Fruit fly (Drosophila melanogaster) whole organism, pupa: ENCODE results near the gene CG33191.

ENCODE experiments used
- CG10348 ChIP-seq: fragments of 200-800 bp; sonication (Bioruptor generic); IDR thresholded peaks from 2 replicates; pipeline ENCODE4 v1.3.6; 2022; ENCODE audit warnings: missing biosample characterization, missing genetic modification characterization
- CG13204 ChIP-seq: fragments of 200-800 bp; sonication (Bioruptor generic); optimal IDR thresholded peaks from 2 replicates; lab custom pipeline; 2018; ENCODE audit warnings: missing biosample characterization, mild to moderate bottlenecking, missing genetic modification characterization, moderate library complexity
- CG17806 ChIP-seq: fragments of 200-800 bp; sonication (Bioruptor generic); optimal IDR thresholded peaks from 2 replicates; lab custom pipeline; 2018; ENCODE audit warnings: missing biosample characterization, mild to moderate bottlenecking, missing genetic modification characterization, moderate library complexity
- CG32121 ChIP-seq: fragments of 200-800 bp; sonication (Bioruptor generic); IDR thresholded peaks from 2 replicates; pipeline ENCODE4 v1.3.6; 2022; ENCODE audit warnings: missing biosample characterization, missing genetic modification characterization
- CG4496 ChIP-seq: fragments of 200-800 bp; sonication (Bioruptor generic); IDR thresholded peaks from 3 replicates; pipeline ENCODE4 v1.3.6; 2022; ENCODE audit warnings: missing biosample characterization, missing genetic modification characterization
- CG8159 ChIP-seq: fragments of 200-800 bp; sonication (Bioruptor generic); optimal IDR thresholded peaks from 3 replicates; lab custom pipeline; 2018; ENCODE audit warnings: missing biosample characterization, mild to moderate bottlenecking, missing genetic modification characterization, moderate library complexity
- CG8301 ChIP-seq: fragments of 200-800 bp; sonication (Bioruptor generic); optimal IDR thresholded peaks from 2 replicates; lab custom pipeline; 2018; ENCODE audit warnings: missing biosample characterization, mild to moderate bottlenecking, missing genetic modification characterization
- D1 ChIP-seq: fragments of 200-800 bp; sonication (Bioruptor generic); optimal IDR thresholded peaks from 2 replicates; lab custom pipeline; 2018; ENCODE audit warnings: missing biosample characterization, mild to moderate bottlenecking, missing genetic modification characterization, moderate library complexity
- EcR ChIP-seq: fragments of 200-800 bp; sonication (Bioruptor generic); optimal IDR thresholded peaks from 3 replicates; lab custom pipeline; 2019; ENCODE audit warnings: missing biosample characterization, missing genetic modification characterization, mild to moderate bottlenecking, moderate library complexity, missing genetic modification reagents
- Pif1A ChIP-seq: fragments of 200-800 bp; sonication (Bioruptor generic); optimal IDR thresholded peaks from 3 replicates; lab custom pipeline; 2016; ENCODE audit warnings: missing biosample characterization, missing genetic modification characterization
- Pif1B ChIP-seq: fragments of 200-800 bp; sonication (Bioruptor generic); optimal IDR thresholded peaks from 3 replicates; lab custom pipeline; 2016; ENCODE audit warnings: missing biosample characterization, missing genetic modification characterization
- Snoo ChIP-seq: fragments of 200-800 bp; sonication (Bioruptor generic); optimal IDR thresholded peaks from 3 replicates; lab custom pipeline; 2017; ENCODE audit warnings: missing biosample characterization, mild to moderate bottlenecking, missing genetic modification characterization, inconsistent platforms
- fd96Ca ChIP-seq: fragments of 200-800 bp; sonication (Bioruptor generic); IDR thresholded peaks from 3 replicates; pipeline ENCODE4 v1.3.6; 2022; ENCODE audit warnings: missing biosample characterization, missing genetic modification characterization
- gl ChIP-seq: fragments of 200-800 bp; sonication (Bioruptor generic); optimal IDR thresholded peaks from 2 replicates; lab custom pipeline; 2018; ENCODE audit warnings: missing biosample characterization, mild to moderate bottlenecking, missing genetic modification characterization

DNA sequence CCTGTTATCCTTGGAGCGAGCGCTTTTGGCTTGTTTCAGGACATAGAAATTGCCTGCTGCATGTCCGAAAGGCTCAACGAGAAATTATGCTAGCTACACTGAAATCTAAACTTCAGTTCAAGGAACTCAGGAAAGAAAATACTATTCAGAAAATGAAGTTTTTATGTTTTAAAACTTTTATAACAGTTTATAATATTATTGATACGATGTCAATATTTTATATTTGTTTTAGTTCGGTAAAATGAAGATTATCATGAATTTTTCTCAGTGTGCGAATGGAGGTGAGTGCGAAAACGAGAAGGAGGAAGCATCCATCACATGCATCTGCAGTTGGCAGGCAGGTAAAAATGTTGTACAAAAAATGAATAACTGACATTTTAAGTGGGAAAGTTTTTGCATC is 33.4 kb downstream of the CG33191 start:
- TF ChIP-seq Snoo (peak; percentile 80), Pif1B (GFP tag; lab: Kevin White, UChicago) (peak; percentile 92), CG10348 (no peak), EcR (GFP tag; lab: Kevin White, UChicago) (no peak), CG8159 (tag; lab: Kevin White, UChicago) (peak; percentile 86), fd96Ca (GFP tag; lab: Robert Waterston, UW) (peak; percentile 52), CG17806 (tag; lab: Kevin White, UChicago) (peak; percentile 79), CG8301 (tag; lab: Kevin White, UChicago) (peak; percentile 76), gl (tag; lab: Kevin White, UChicago) (peak; percentile 42), CG32121 (GFP tag; lab: Robert Waterston, UW) (peak; percentile 84), Pif1A (peak; percentile 95), CG13204 (GFP tag; lab: Kevin White, UChicago) (peak; percentile 6), D1 (tag; lab: Kevin White, UChicago) (peak; percentile 56), CG4496 (GFP tag; lab: Robert Waterston, UW) (peak; percentile 87)
